Fruit fly (Drosophila melanogaster): ENCODE measurements around the gene tko.
A peak's percentile ranks its signal among the peaks of the same experiment; 100 is the strongest.

tko gene

dm6 chrX:2461421-2462393, 17.9 kb upstream of the tko start:
- TF ChIP-seq CG17806 (tag; optimal IDR thresholded peaks at IDR 0.05) (no peak), rn (GFP tag; IDR thresholded peaks at IDR 0.05) (no peak), D1 (tag; optimal IDR thresholded peaks at IDR 0.05) (no peak), Pif1A (GFP tag; optimal IDR thresholded peaks at IDR 0.05) (no peak), EcR (GFP tag; optimal IDR thresholded peaks at IDR 0.05) (no peak), CG14655 (GFP tag; optimal IDR thresholded peaks at IDR 0.05) (no peak), CG4496 (GFP tag; IDR thresholded peaks at IDR 0.05) (no peak), Ets98B (GFP tag; IDR thresholded peaks at IDR 0.05) (no peak), Snoo (tag; optimal IDR thresholded peaks at IDR 0.05) (no peak), CG12605 (GFP tag; IDR thresholded peaks at IDR 0.05) (no peak), CG34367 (tag; optimal IDR thresholded peaks at IDR 0.05) (no peak), CG13204 (GFP tag; optimal IDR thresholded peaks at IDR 0.05) (no peak), CG10348 (GFP tag; IDR thresholded peaks at IDR 0.05) (no peak), CG15710 (tag; optimal IDR thresholded peaks at IDR 0.05) (no peak), fd96Ca (GFP tag; IDR thresholded peaks at IDR 0.05) (no peak), CG8159 (tag; optimal IDR thresholded peaks at IDR 0.05) (no peak), gl (tag; optimal IDR thresholded peaks at IDR 0.05) (no peak), CG8301 (tag; optimal IDR thresholded peaks at IDR 0.05) (no peak)

dm6 chrX:2459843-2460242, 16.1 kb upstream of the tko start:
- no peak; the same call in 1 of the 2 replicates for TF ChIP-seq CG32121 (GFP tag; IDR thresholded peaks at IDR 0.05)
- no peak for TF ChIP-seq EcR (GFP tag; optimal IDR thresholded peaks at IDR 0.05)
- TF ChIP-seq CG34367 (tag; optimal IDR thresholded peaks at IDR 0.05): no peak
- no peak for TF ChIP-seq CG12605 (GFP tag; IDR thresholded peaks at IDR 0.05)
- no peak for TF ChIP-seq Snoo (tag; optimal IDR thresholded peaks at IDR 0.05)
- TF ChIP-seq CG14655 (GFP tag; optimal IDR thresholded peaks at IDR 0.05): no peak
- TF ChIP-seq gl (tag; optimal IDR thresholded peaks at IDR 0.05): no peak
- TF ChIP-seq CG9948 (tag; optimal IDR thresholded peaks at IDR 0.05): no peak
- TF ChIP-seq Pif1A (GFP tag; optimal IDR thresholded peaks at IDR 0.05): no peak
- TF ChIP-seq Pif1B (GFP tag; optimal IDR thresholded peaks at IDR 0.05): no peak
- no peak for TF ChIP-seq CG13204 (GFP tag; optimal IDR thresholded peaks at IDR 0.05)
- no peak for TF ChIP-seq CG17806 (tag; optimal IDR thresholded peaks at IDR 0.05)
- TF ChIP-seq CG8159 (tag; optimal IDR thresholded peaks at IDR 0.05): no peak

dm6 chrX:2457863-2458458, 14.2 kb upstream of the tko start:
- TF ChIP-seq CG32121 (GFP tag; IDR thresholded peaks at IDR 0.05) (no peak), Ets98B (GFP tag; IDR thresholded peaks at IDR 0.05) (peak; percentile 43)

- no peak for TF ChIP-seq CG4496 (GFP tag; IDR thresholded peaks at IDR 0.05)
- no peak for TF ChIP-seq Pif1B (GFP tag; optimal IDR thresholded peaks at IDR 0.05)
- TF ChIP-seq CG34367 (tag; optimal IDR thresholded peaks at IDR 0.05): peak; percentile 24
- TF ChIP-seq CG17806 (tag; optimal IDR thresholded peaks at IDR 0.05): peak; percentile 55
- TF ChIP-seq Pif1A (GFP tag; optimal IDR thresholded peaks at IDR 0.05): peak; percentile 33
- TF ChIP-seq CG15710 (tag; optimal IDR thresholded peaks at IDR 0.05): peak; percentile 43
- TF ChIP-seq Ets98B (GFP tag; IDR thresholded peaks at IDR 0.05): no peak
- TF ChIP-seq gl (tag; optimal IDR thresholded peaks at IDR 0.05): no peak
- no peak for TF ChIP-seq fd96Ca (GFP tag; IDR thresholded peaks at IDR 0.05)
- no peak for TF ChIP-seq rn (GFP tag; IDR thresholded peaks at IDR 0.05)
- TF ChIP-seq Snoo (tag; optimal IDR thresholded peaks at IDR 0.05): peak; percentile 10
- peak; percentile 59 for TF ChIP-seq CG8159 (tag; optimal IDR thresholded peaks at IDR 0.05)
- TF ChIP-seq CG10348 (GFP tag; IDR thresholded peaks at IDR 0.05): no peak
- TF ChIP-seq CG9948 (tag; optimal IDR thresholded peaks at IDR 0.05): peak; percentile 52
- no peak for TF ChIP-seq CG32121 (GFP tag; IDR thresholded peaks at IDR 0.05)
- no peak for TF ChIP-seq CG12605 (GFP tag; IDR thresholded peaks at IDR 0.05)
- TF ChIP-seq CG13204 (GFP tag; optimal IDR thresholded peaks at IDR 0.05): peak; percentile 21
- no peak for TF ChIP-seq D1 (tag; optimal IDR thresholded peaks at IDR 0.05)
- TF ChIP-seq EcR (GFP tag; optimal IDR thresholded peaks at IDR 0.05): peak; percentile 90
- peak; percentile 75 for TF ChIP-seq CG14655 (GFP tag; optimal IDR thresholded peaks at IDR 0.05)
- peak; percentile 66 for TF ChIP-seq CG8301 (tag; optimal IDR thresholded peaks at IDR 0.05)
These were observed 11.8 kb upstream of the tko start for dm6 chrX:2455337-2456246.

- no peak for TF ChIP-seq Pif1B (GFP tag; optimal IDR thresholded peaks at IDR 0.05)
- TF ChIP-seq CG9948 (tag; optimal IDR thresholded peaks at IDR 0.05): no peak
- no peak for TF ChIP-seq CG32121 (GFP tag; IDR thresholded peaks at IDR 0.05)
- no peak for TF ChIP-seq rn (GFP tag; IDR thresholded peaks at IDR 0.05)
- TF ChIP-seq CG8301 (tag; optimal IDR thresholded peaks at IDR 0.05): no peak
- TF ChIP-seq CG34367 (tag; optimal IDR thresholded peaks at IDR 0.05): no peak
- TF ChIP-seq CG14655 (GFP tag; optimal IDR thresholded peaks at IDR 0.05): no peak
- TF ChIP-seq EcR (GFP tag; optimal IDR thresholded peaks at IDR 0.05): no peak
- TF ChIP-seq CG17806 (tag; optimal IDR thresholded peaks at IDR 0.05): no peak
- TF ChIP-seq Ets98B (GFP tag; IDR thresholded peaks at IDR 0.05): no peak
- TF ChIP-seq gl (tag; optimal IDR thresholded peaks at IDR 0.05): no peak
- no peak for TF ChIP-seq fd96Ca (GFP tag; IDR thresholded peaks at IDR 0.05)
- no peak for TF ChIP-seq Pif1A (GFP tag; optimal IDR thresholded peaks at IDR 0.05)
These were observed 10.0 kb upstream of the tko start for dm6 chrX:2453772-2454171.
